Fruit fly (Drosophila melanogaster) whole organism, prepupa: Measurements from ENCODE around the gene CG44005.

Experiments used
- CG10631 ChIP-seq: fragments of 200-800 bp; sonication (Bioruptor generic); optimal IDR thresholded peaks from 2 replicates; lab custom pipeline; 2016; ENCODE audit warnings: missing biosample characterization, missing genetic modification characterization
- CG11294 ChIP-seq: fragments of 200-800 bp; sonication (Bioruptor generic); IDR thresholded peaks from 2 replicates; pipeline ENCODE4 v1.3.6; 2022; ENCODE audit warnings: missing biosample characterization, missing genetic modification characterization
- Gug ChIP-seq: fragments of 200-800 bp; sonication (Bioruptor generic); IDR thresholded peaks from 2 replicates; pipeline ENCODE4 v1.3.6; 2022; ENCODE audit warnings: missing biosample characterization, missing genetic modification characterization
- Hr39 ChIP-seq: fragments of 200-800 bp; sonication (Bioruptor generic); optimal IDR thresholded peaks from 2 replicates; lab custom pipeline; 2016; ENCODE audit warnings: missing biosample characterization, missing genetic modification characterization
- Met ChIP-seq: fragments of 200-800 bp; sonication (Bioruptor generic); optimal IDR thresholded peaks from 3 replicates; lab custom pipeline; 2016; ENCODE audit warnings: missing biosample characterization, missing genetic modification characterization
- dsx ChIP-seq: fragments of 200-800 bp; optimal IDR thresholded peaks from 3 replicates; lab custom pipeline; 2019; ENCODE audit warnings: missing biosample characterization, mild to moderate bottlenecking, missing genetic modification characterization, moderate library complexity; ENCODE audit not compliant: poor library complexity, severe bottlenecking
- fd59A ChIP-seq: fragments of 200-800 bp; sonication (Bioruptor generic); optimal IDR thresholded peaks from 2 replicates; lab custom pipeline; 2017; ENCODE audit warnings: missing biosample characterization, mild to moderate bottlenecking, missing genetic modification characterization, missing genetic modification reagents
- net ChIP-seq: fragments of 200-800 bp; sonication (Bioruptor generic); optimal IDR thresholded peaks from 3 replicates; lab custom pipeline; 2016; ENCODE audit warnings: missing biosample characterization, missing genetic modification characterization
- spab ChIP-seq: fragments of 200-800 bp; sonication (Bioruptor generic); optimal IDR thresholded peaks from 2 replicates; lab custom pipeline; 2017; ENCODE audit warnings: missing biosample characterization, mild to moderate bottlenecking, missing genetic modification characterization, missing genetic modification reagents

DNA sequence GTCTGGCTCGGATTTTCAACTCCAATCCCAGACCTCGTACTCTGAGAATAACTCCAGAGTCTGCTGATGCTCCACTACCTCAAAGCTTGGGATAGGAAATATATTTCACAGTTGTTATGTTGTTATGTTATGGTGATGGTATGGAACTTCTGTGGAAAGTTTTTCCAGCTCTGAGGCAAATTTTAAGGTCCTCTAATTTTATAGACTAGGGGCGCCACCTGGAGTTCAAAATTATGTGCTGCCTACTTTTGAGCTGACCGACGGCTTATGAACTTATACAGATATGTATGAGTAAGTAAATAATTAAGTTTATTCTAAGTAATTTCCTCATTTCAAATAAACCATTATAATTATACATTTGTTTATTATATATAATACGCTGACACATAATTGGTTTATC is 11.5 kb upstream of the CG44005 start:
- no peak for TF ChIP-seq net (GFP tag; lab: Kevin White, UChicago)
- no peak for TF ChIP-seq spab (GFP tag; lab: Kevin White, UChicago)
- TF ChIP-seq CG10631 (GFP tag; lab: Kevin White, UChicago), result no peak
- no peak for TF ChIP-seq fd59A
- TF ChIP-seq Hr39, result no peak
- no peak for TF ChIP-seq Met (GFP tag; lab: Kevin White, UChicago)
- TF ChIP-seq dsx (GFP tag; lab: Kevin White, UChicago), result no peak
- TF ChIP-seq CG11294 (GFP tag; lab: Robert Waterston, UW), result no peak
- no peak for TF ChIP-seq Gug (GFP tag; lab: Robert Waterston, UW)
